Fruit fly (Drosophila melanogaster): Measurements from ENCODE around the gene Rcd-1.
A peak's percentile ranks its signal among the peaks of the same experiment; 100 is the strongest.

The Rcd-1 gene

dm6 chrX:19605915-19606314 lies 32.7 kb upstream of the Rcd-1 start:
- TF ChIP-seq CG15479 (GFP tag; optimal IDR thresholded peaks at IDR 0.05): no peak
- TF ChIP-seq sim (GFP tag; IDR thresholded peaks at IDR 0.05): no peak
- peak; percentile 68 for TF ChIP-seq sug (tag; optimal IDR thresholded peaks at IDR 0.05)
- peak; percentile 9; the same call in 1 of the 2 replicates for TF ChIP-seq Adf1 (GFP tag; IDR thresholded peaks at IDR 0.05)
- peak; percentile 76 for TF ChIP-seq cwo (GFP tag; optimal IDR thresholded peaks at IDR 0.05)
- TF ChIP-seq row (GFP tag; IDR thresholded peaks at IDR 0.05): 0 out of 3 replicates have a peak, but pooled peaks have one; percentile 7
- peak; percentile 51; the same call in 2 of the 3 replicates for TF ChIP-seq CG6175 (GFP tag; IDR thresholded peaks at IDR 0.05)
- TF ChIP-seq CG8290 (GFP tag; optimal IDR thresholded peaks at IDR 0.05): no peak
- TF ChIP-seq CG8290 (tag; optimal IDR thresholded peaks at IDR 0.05): peak in 1 of 2 experiments; percentile 40
- peak; percentile 83 for TF ChIP-seq CG12769 (tag; optimal IDR thresholded peaks at IDR 0.05)
- peak; percentile 91 for TF ChIP-seq sd (tag; optimal IDR thresholded peaks at IDR 0.05)
- TF ChIP-seq CG7271 (tag; optimal IDR thresholded peaks at IDR 0.05): no peak
- TF ChIP-seq CG7963 (GFP tag; IDR thresholded peaks at IDR 0.05; ENCODE audit: partially characterized antibody): no peak
- peak; percentile 92 for TF ChIP-seq CG10543 (GFP tag; optimal IDR thresholded peaks at IDR 0.05)
- peak; percentile 91 for TF ChIP-seq twi (tag; optimal IDR thresholded peaks at IDR 0.05)
- TF ChIP-seq lab (GFP tag; optimal IDR thresholded peaks at IDR 0.05): peak; percentile 11
- no peak for TF ChIP-seq CG6654 (GFP tag; optimal IDR thresholded peaks at IDR 0.05)
- TF ChIP-seq Rfx (GFP tag; IDR thresholded peaks at IDR 0.05): 0 out of 2 replicates have a peak, but pooled peaks have one; percentile 49
- no peak for TF ChIP-seq CG2116 (GFP tag; optimal IDR thresholded peaks at IDR 0.05)
- no peak for TF ChIP-seq Scr (GFP tag; IDR thresholded peaks at IDR 0.05; ENCODE audit: partially characterized antibody)
- TF ChIP-seq CrebB (tag; optimal IDR thresholded peaks at IDR 0.05): no peak
- peak; percentile 80 for TF ChIP-seq kay (GFP tag; optimal IDR thresholded peaks at IDR 0.05)
- TF ChIP-seq CG4707 (GFP tag; optimal IDR thresholded peaks at IDR 0.05): peak; percentile 39
- peak; percentile 23 for TF ChIP-seq cg (GFP tag; optimal IDR thresholded peaks at IDR 0.05)
- TF ChIP-seq jumu (GFP tag; optimal IDR thresholded peaks at IDR 0.05): no peak
- no peak for TF ChIP-seq gsb (GFP tag; IDR thresholded peaks at IDR 0.05)
- no peak for TF ChIP-seq CG3407 (GFP tag; optimal IDR thresholded peaks at IDR 0.05)
- peak; percentile 32 for TF ChIP-seq exex (tag; optimal IDR thresholded peaks at IDR 0.05)
- peak; percentile 42 for TF ChIP-seq kah (GFP tag; optimal IDR thresholded peaks at IDR 0.05)
- TF ChIP-seq Ets97D (GFP tag; optimal IDR thresholded peaks at IDR 0.05): no peak
- no peak for TF ChIP-seq Mrtf (GFP tag; IDR thresholded peaks at IDR 0.05)
- no peak for TF ChIP-seq luna (GFP tag; optimal IDR thresholded peaks at IDR 0.05)
- no peak for TF ChIP-seq CG9727 (GFP tag; optimal IDR thresholded peaks at IDR 0.05)
- TF ChIP-seq Dref (GFP tag; IDR thresholded peaks at IDR 0.05): 0 out of 2 replicates have a peak, but pooled peaks have one; percentile 15
- TF ChIP-seq NFAT (GFP tag; IDR thresholded peaks at IDR 0.05): peak; percentile 53; the same call in 1 of the 2 replicates
- TF ChIP-seq Bgb (GFP tag; IDR thresholded peaks at IDR 0.05; ENCODE audit: partially characterized antibody): peak; percentile 9; the same call in 1 of the 2 replicates
- peak; percentile 83 for TF ChIP-seq pros (GFP tag; optimal IDR thresholded peaks at IDR 0.05)
- TF ChIP-seq CG34376 (GFP tag; optimal IDR thresholded peaks at IDR 0.05): peak; percentile 0
- no peak for TF ChIP-seq mirr (GFP tag; optimal IDR thresholded peaks at IDR 0.05)
- TF ChIP-seq CG2712 (tag; optimal IDR thresholded peaks at IDR 0.05): no peak
- TF ChIP-seq dpn (GFP tag; optimal IDR thresholded peaks at IDR 0.05): no peak
- peak; percentile 49; the same call in 1 of the 2 replicates for TF ChIP-seq CG32767 (GFP tag; IDR thresholded peaks at IDR 0.05)
- TF ChIP-seq bbx (GFP tag; IDR thresholded peaks at IDR 0.05; ENCODE audit: partially characterized antibody): 0 out of 2 replicates have a peak, but pooled peaks have one; percentile 20
- TF ChIP-seq crol (GFP tag; IDR thresholded peaks at IDR 0.05): peak; percentile 96
- no peak for TF ChIP-seq CG12219 (GFP tag; optimal IDR thresholded peaks at IDR 0.05)
- peak in 1 of 2 experiments; percentile 85 for TF ChIP-seq Pdp1 (GFP tag; optimal IDR thresholded peaks at IDR 0.05)

All from whole organism, embryonic.